Fruit fly (Drosophila melanogaster): ENCODE measurements around the gene inaF-A.
A peak's percentile ranks its signal among the peaks of the same experiment; 100 is the strongest.

Gene inaF-A

dm6 chrX:11713808-11714528 lies 19.7 kb downstream of the inaF-A start (continued):
- TF ChIP-seq CG30020 (tag; optimal IDR thresholded peaks at IDR 0.05) (no peak), zf30C (GFP tag; optimal IDR thresholded peaks at IDR 0.05) (peak; percentile 3), H2.0 (GFP tag; IDR thresholded peaks at IDR 0.05) (no peak), lola (GFP tag; optimal IDR thresholded peaks at IDR 0.05) (peak in 1 of 3 experiments; percentile 77), Deaf1 (tag; optimal IDR thresholded peaks at IDR 0.05) (peak; percentile 45), sob (GFP tag; IDR thresholded peaks at IDR 0.05) (no peak), lbe (GFP tag; optimal IDR thresholded peaks at IDR 0.05) (peak; percentile 33)

- no peak for TF ChIP-seq slp2 (GFP tag; optimal IDR thresholded peaks at IDR 0.05)
- TF ChIP-seq CG33213 (GFP tag; optimal IDR thresholded peaks at IDR 0.05): peak; percentile 32
- TF ChIP-seq CG4404 (GFP tag; IDR thresholded peaks at IDR 0.05): no peak
- TF ChIP-seq CG9609 (GFP tag; optimal IDR thresholded peaks at IDR 0.05): no peak
- TF ChIP-seq maf-S (GFP tag; optimal IDR thresholded peaks at IDR 0.05): no peak
- TF ChIP-seq chm (GFP tag; IDR thresholded peaks at IDR 0.05): peak; percentile 34; the same call in 1 of the 2 replicates
- no peak for TF ChIP-seq CG7928 (GFP tag; optimal IDR thresholded peaks at IDR 0.05)
- TF ChIP-seq HmgZ (tag; optimal IDR thresholded peaks at IDR 0.05): peak; percentile 61
- peak; percentile 11 for TF ChIP-seq caup (GFP tag; optimal IDR thresholded peaks at IDR 0.05; ENCODE audit: severe bottlenecking)
- TF ChIP-seq nom (GFP tag; optimal IDR thresholded peaks at IDR 0.05): peak; percentile 45
- TF ChIP-seq Dbx (GFP tag; IDR thresholded peaks at IDR 0.05): no peak
- TF ChIP-seq lab (GFP tag; optimal IDR thresholded peaks at IDR 0.05): no peak
- no peak for TF ChIP-seq gsb (GFP tag; IDR thresholded peaks at IDR 0.05)
- no peak for TF ChIP-seq CG4328 (GFP tag; optimal IDR thresholded peaks at IDR 0.05)
- no peak for TF ChIP-seq CG10274 (GFP tag; optimal IDR thresholded peaks at IDR 0.05)
- no peak for TF ChIP-seq dpn (GFP tag; optimal IDR thresholded peaks at IDR 0.05)
- TF ChIP-seq en (GFP tag; optimal IDR thresholded peaks at IDR 0.05): no peak
- no peak for TF ChIP-seq gce (GFP tag; IDR thresholded peaks at IDR 0.05)
- TF ChIP-seq Mrtf (GFP tag; IDR thresholded peaks at IDR 0.05): no peak
- no peak for TF ChIP-seq CG9817 (tag; optimal IDR thresholded peaks at IDR 0.05)
- no peak for TF ChIP-seq tio (GFP tag; optimal IDR thresholded peaks at IDR 0.05)
- no peak for TF ChIP-seq CG2202 (tag; optimal IDR thresholded peaks at IDR 0.05)
- peak; percentile 13 for TF ChIP-seq CG8290 (GFP tag; optimal IDR thresholded peaks at IDR 0.05)
- TF ChIP-seq CG8290 (tag; optimal IDR thresholded peaks at IDR 0.05): no peak
- peak in 1 of 2 experiments; percentile 33 for TF ChIP-seq bsh (GFP tag; optimal IDR thresholded peaks at IDR 0.05)
- TF ChIP-seq ftz-f1 (GFP tag; optimal IDR thresholded peaks at IDR 0.05): no peak
- no peak for TF ChIP-seq CG11696 (GFP tag; IDR thresholded peaks at IDR 0.05)
- peak; percentile 18 for TF ChIP-seq CG17186 (GFP tag; optimal IDR thresholded peaks at IDR 0.05)
- peak; percentile 79 for TF ChIP-seq inv (GFP tag; IDR thresholded peaks at IDR 0.05; ENCODE audit: partially characterized antibody)
- TF ChIP-seq CG9437 (GFP tag; optimal IDR thresholded peaks at IDR 0.05): peak; percentile 17
- TF ChIP-seq usp (GFP tag; optimal IDR thresholded peaks at IDR 0.05): no peak
- TF ChIP-seq CG7556 (GFP tag; optimal IDR thresholded peaks at IDR 0.05): peak; percentile 49
- TF ChIP-seq sc (optimal IDR thresholded peaks at IDR 0.05): no peak
- no peak for TF ChIP-seq sc (GFP tag; optimal IDR thresholded peaks at IDR 0.05)
- TF ChIP-seq ash1 (GFP tag; optimal IDR thresholded peaks at IDR 0.05): no peak
- no peak for TF ChIP-seq CG17802 (tag; optimal IDR thresholded peaks at IDR 0.05)
- peak; percentile 39 for TF ChIP-seq Lhr (GFP tag; optimal IDR thresholded peaks at IDR 0.05)
- no peak for TF ChIP-seq br (optimal IDR thresholded peaks at IDR 0.05)
- TF ChIP-seq CG15514 (GFP tag; optimal IDR thresholded peaks at IDR 0.05): peak; percentile 98
- TF ChIP-seq CG1792 (GFP tag; optimal IDR thresholded peaks at IDR 0.05): no peak
These were observed 23.6 kb downstream of the inaF-A start, which contains the start of gene FucT6 for dm6 chrX:11709799-11710720. Gene FucT6 (minus strand): TSS chrX:11709951.

Data from whole organism, embryonic.